Worm (Caenorhabditis elegans): ENCODE data around the gene F41H8.1.

The F41H8.1 gene

DNA sequence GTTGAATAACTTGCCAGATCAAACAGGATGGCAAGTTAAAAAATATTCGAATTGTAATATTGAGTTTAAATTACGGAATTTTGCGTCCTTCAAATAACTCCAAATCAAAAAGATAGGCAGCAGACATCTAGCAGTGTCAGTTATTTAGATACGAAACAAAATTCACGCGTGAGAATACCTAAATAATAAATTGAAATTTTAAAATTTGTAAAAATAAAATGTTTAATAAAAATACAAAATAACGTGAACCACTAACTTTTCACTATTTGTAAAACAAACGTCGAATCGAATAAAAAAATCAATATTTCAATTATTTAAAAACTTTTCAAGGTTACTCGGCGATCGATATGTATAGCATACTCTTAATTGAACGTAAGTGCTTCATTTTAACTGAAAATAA, 42.5 kb downstream of the F41H8.1 start, which contains the start of gene T02B11.9:
Gene T02B11.9 (plus strand): TSS at position 301 of the 400 bp plus-strand sequence.
- no peak for TF ChIP-seq aly-2 (tag; optimal IDR thresholded peaks at IDR 0.05)
- no peak for TF ChIP-seq lsy-2 (tag; optimal IDR thresholded peaks at IDR 0.05)
- TF ChIP-seq elt-1 (tag; optimal IDR thresholded peaks at IDR 0.05) = no peak
- no peak for TF ChIP-seq R02D3.7 (tag; optimal IDR thresholded peaks at IDR 0.05)
- no peak for TF ChIP-seq ztf-4 (tag; optimal IDR thresholded peaks at IDR 0.05)
- no peak for TF ChIP-seq sem-4 (tag; optimal IDR thresholded peaks at IDR 0.05)
- TF ChIP-seq mab-5 (tag; optimal IDR thresholded peaks at IDR 0.05) = no peak
- TF ChIP-seq egl-27 (tag; optimal IDR thresholded peaks at IDR 0.05) = no peak
- TF ChIP-seq ztf-11 (tag; optimal IDR thresholded peaks at IDR 0.05) = no peak
- no peak for TF ChIP-seq ZK546.5 (tag; optimal IDR thresholded peaks at IDR 0.05)
- TF ChIP-seq skn-1 (tag; optimal IDR thresholded peaks at IDR 0.05) = no peak
- TF ChIP-seq fos-1 (tag; optimal IDR thresholded peaks at IDR 0.05) = no peak
- no peak for TF ChIP-seq snpc-4 (tag; optimal IDR thresholded peaks at IDR 0.05)
- no peak for TF ChIP-seq sma-9 (GFP tag; optimal IDR thresholded peaks at IDR 0.05)
- TF ChIP-seq sma-9 (tag; optimal IDR thresholded peaks at IDR 0.05) = no peak

- no peak for TF ChIP-seq mab-5 (tag; optimal IDR thresholded peaks at IDR 0.05)
- no peak for TF ChIP-seq gmeb-1 (tag; optimal IDR thresholded peaks at IDR 0.05)
- TF ChIP-seq ama-1 (optimal IDR thresholded peaks at IDR 0.05) = no peak
- no peak for TF ChIP-seq lsy-2 (tag; optimal IDR thresholded peaks at IDR 0.05)
- TF ChIP-seq F13H6.1 (tag; optimal IDR thresholded peaks at IDR 0.05) = no peak
- no peak for TF ChIP-seq sma-3 (GFP tag; optimal IDR thresholded peaks at IDR 0.05)
- TF ChIP-seq blmp-1 (tag; optimal IDR thresholded peaks at IDR 0.05; ENCODE audit: insufficient read depth) = no peak
These were observed 45.1 kb downstream of the F41H8.1 start, which contains the start of gene T02B11.8 for ce11 chrV:878567-878966. Gene T02B11.8 (minus strand): TSS chrV:878667.

ce11 chrV:879171-879570, 45.7 kb downstream of the F41H8.1 start, which contains the start of gene srg-53:
Gene srg-53 (plus strand): TSS chrV:879471.
- TF ChIP-seq unc-62 (GFP tag; optimal IDR thresholded peaks at IDR 0.05) (no peak), nhr-237 (tag; optimal IDR thresholded peaks at IDR 0.05) (no peak), nhr-23 (tag; optimal IDR thresholded peaks at IDR 0.05) (no peak), mbf-1 (tag; optimal IDR thresholded peaks at IDR 0.05) (no peak), mdl-1 (tag; optimal IDR thresholded peaks at IDR 0.05) (no peak), nhr-11 (tag; optimal IDR thresholded peaks at IDR 0.05) (no peak), dmd-4 (tag; optimal IDR thresholded peaks at IDR 0.05) (no peak), nhr-129 (tag; optimal IDR thresholded peaks at IDR 0.05) (no peak), lsy-2 (tag; optimal IDR thresholded peaks at IDR 0.05) (no peak), F13H6.1 (tag; optimal IDR thresholded peaks at IDR 0.05) (no peak), elt-3 (tag; optimal IDR thresholded peaks at IDR 0.05) (no peak), aly-2 (tag; optimal IDR thresholded peaks at IDR 0.05) (no peak), R02D3.7 (tag; optimal IDR thresholded peaks at IDR 0.05) (no peak), blmp-1 (tag; optimal IDR thresholded peaks at IDR 0.05; ENCODE audit: insufficient read depth) (no peak)

ce11 chrV:884324-884723, 50.9 kb downstream of the F41H8.1 start, which contains the start of gene srj-38:
Gene srj-38 (minus strand): TSS chrV:884424.
- TF ChIP-seq unc-55 (GFP tag; optimal IDR thresholded peaks at IDR 0.05) (no peak), zag-1 (tag; optimal IDR thresholded peaks at IDR 0.05) (no peak), nhr-25 (tag; optimal IDR thresholded peaks at IDR 0.05) (no peak), sma-3 (GFP tag; optimal IDR thresholded peaks at IDR 0.05) (no peak), F13H6.1 (tag; optimal IDR thresholded peaks at IDR 0.05) (no peak), nhr-6 (tag; optimal IDR thresholded peaks at IDR 0.05) (no peak), nhr-11 (tag; optimal IDR thresholded peaks at IDR 0.05) (no peak), crh-2 (tag; optimal IDR thresholded peaks at IDR 0.05) (no peak), gmeb-1 (tag; optimal IDR thresholded peaks at IDR 0.05) (no peak), ama-1 (optimal IDR thresholded peaks at IDR 0.05) (no peak), Y55F3AM.14 (GFP tag; optimal IDR thresholded peaks at IDR 0.05) (no peak), C34F6.9 (tag; optimal IDR thresholded peaks at IDR 0.05) (no peak), peb-1 (tag; optimal IDR thresholded peaks at IDR 0.05) (no peak), nhr-129 (tag; optimal IDR thresholded peaks at IDR 0.05) (no peak), ceh-16 (tag; optimal IDR thresholded peaks at IDR 0.05) (no peak), elt-3 (tag; optimal IDR thresholded peaks at IDR 0.05) (no peak), ZK546.5 (tag; optimal IDR thresholded peaks at IDR 0.05) (no peak), lsy-2 (tag; optimal IDR thresholded peaks at IDR 0.05) (no peak), nhr-21 (tag; optimal IDR thresholded peaks at IDR 0.05) (no peak), nhr-10 (tag; optimal IDR thresholded peaks at IDR 0.05) (no peak)
